Fruit fly (Drosophila melanogaster) whole organism, pupa: ENCODE measurements around the gene HemK1.

Source experiments
- CG10348 ChIP-seq: fragments of 200-800 bp; sonication (Bioruptor generic); IDR thresholded peaks from 2 replicates; pipeline ENCODE4 v1.3.6; 2022; ENCODE audit warnings: missing biosample characterization, missing genetic modification characterization
- CG14655 ChIP-seq: fragments of 200-800 bp; sonication (Bioruptor generic); optimal IDR thresholded peaks from 3 replicates; lab custom pipeline; 2017; ENCODE audit warnings: mild to moderate bottlenecking, missing biosample characterization, missing genetic modification reagents, missing genetic modification characterization
- CG15710 ChIP-seq: fragments of 200-800 bp; sonication (Bioruptor generic); optimal IDR thresholded peaks from 2 replicates; lab custom pipeline; 2018; ENCODE audit warnings: missing biosample characterization, mild to moderate bottlenecking, missing genetic modification characterization, moderate library complexity
- CG32121 ChIP-seq: fragments of 200-800 bp; sonication (Bioruptor generic); IDR thresholded peaks from 2 replicates; pipeline ENCODE4 v1.3.6; 2022; ENCODE audit warnings: missing biosample characterization, missing genetic modification characterization
- CG34367 ChIP-seq: fragments of 200-800 bp; sonication (Bioruptor generic); optimal IDR thresholded peaks from 2 replicates; lab custom pipeline; 2018; ENCODE audit warnings: missing biosample characterization, mild to moderate bottlenecking, missing genetic modification characterization
- CG8301 ChIP-seq: fragments of 200-800 bp; sonication (Bioruptor generic); optimal IDR thresholded peaks from 2 replicates; lab custom pipeline; 2018; ENCODE audit warnings: missing biosample characterization, mild to moderate bottlenecking, missing genetic modification characterization
- CG9948 ChIP-seq: fragments of 200-800 bp; sonication (Bioruptor generic); optimal IDR thresholded peaks from 2 replicates; lab custom pipeline; 2018; ENCODE audit warnings: missing biosample characterization, mild to moderate bottlenecking, missing genetic modification characterization, moderate library complexity
- D1 ChIP-seq: fragments of 200-800 bp; sonication (Bioruptor generic); optimal IDR thresholded peaks from 2 replicates; lab custom pipeline; 2018; ENCODE audit warnings: missing biosample characterization, mild to moderate bottlenecking, missing genetic modification characterization, moderate library complexity
- Ets98B ChIP-seq: fragments of 200-800 bp; sonication (Bioruptor generic); IDR thresholded peaks from 2 replicates; pipeline ENCODE4 v1.3.6; 2022; ENCODE audit warnings: missing biosample characterization, missing genetic modification characterization
- rn ChIP-seq: fragments of 200-800 bp; sonication (Bioruptor generic); IDR thresholded peaks from 2 replicates; pipeline ENCODE4 v1.3.6; 2022; ENCODE audit warnings: missing biosample characterization, missing genetic modification characterization

dm6 chr2L:6447581-6448333 is 19.7 kb downstream of the HemK1 start:
- TF ChIP-seq CG34367 (tag; lab: Kevin White, UChicago) (no peak), CG8301 (tag; lab: Kevin White, UChicago) (peak; percentile 25), CG14655 (GFP tag; lab: Kevin White, UChicago) (no peak), rn (GFP tag; lab: Robert Waterston, UW) (no peak), CG32121 (no peak), CG9948 (tag; lab: Kevin White, UChicago) (no peak), CG15710 (no peak), CG10348 (GFP tag; lab: Robert Waterston, UW) (no peak), Ets98B (GFP tag; lab: Robert Waterston, UW) (0 out of 2 replicates have a peak, but pooled peaks have one; percentile 9), D1 (tag; lab: Kevin White, UChicago) (no peak)
